Worm (Caenorhabditis elegans): ENCODE measurements around the gene pod-2.

- TF ChIP-seq ama-1 (optimal IDR thresholded peaks at IDR 0.05) (no peak), hmbx-1 (tag; optimal IDR thresholded peaks at IDR 0.05) (no peak), flt-1 (GFP tag; IDR thresholded peaks at IDR 0.05) (no peak), B0310.2 (tag; optimal IDR thresholded peaks at IDR 0.05) (no peak), ceh-36 (tag; optimal IDR thresholded peaks at IDR 0.05) (no peak), tra-4 (tag; optimal IDR thresholded peaks at IDR 0.05) (no peak), pes-1 (GFP tag; IDR thresholded peaks at IDR 0.05) (no peak), tbx-37 (GFP tag; conservative IDR thresholded peaks at IDR 0.05) (no peak), ets-7 (tag; optimal IDR thresholded peaks at IDR 0.05) (no peak), sea-1 (GFP tag; conservative IDR thresholded peaks at IDR 0.05) (no peak), tbx-11 (GFP tag; IDR thresholded peaks at IDR 0.05) (no peak), aly-1 (tag; optimal IDR thresholded peaks at IDR 0.05) (no peak)
These were observed 32.2 kb upstream of the pod-2 start, which contains the start of gene T13B5.9 for ce11 chrII:1104409-1104808.

Data from whole organism, early embryonic.